Fruit fly (Drosophila melanogaster): ENCODE results near the gene CG34177.

Gene CG34177

DNA sequence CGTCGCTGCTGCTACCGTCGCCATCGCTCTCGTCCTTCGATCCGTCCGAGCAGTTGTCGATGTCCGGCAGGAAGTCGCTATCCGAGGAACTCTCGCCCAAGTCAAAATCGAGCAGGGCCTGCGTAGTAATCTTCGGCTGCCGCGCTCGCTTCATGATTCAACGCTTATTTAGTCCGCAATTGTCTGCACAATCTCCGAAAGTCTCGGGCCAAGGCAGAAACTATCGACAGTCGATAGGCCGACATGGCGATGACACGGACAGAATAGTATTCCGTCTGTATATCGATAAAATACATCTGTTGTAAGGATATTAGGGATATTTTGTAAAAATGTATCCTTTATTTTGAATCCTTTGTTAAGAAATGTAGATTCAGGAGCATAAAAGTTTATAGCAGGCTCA, 19.1 kb downstream of the CG34177 start, which contains the start of gene CG15439 (continued):
- TF ChIP-seq CG31365 (tag; optimal IDR thresholded peaks at IDR 0.05) (no peak), CG12299 (tag; optimal IDR thresholded peaks at IDR 0.05) (no peak), Adf1 (GFP tag; IDR thresholded peaks at IDR 0.05) (no peak), Asciz (GFP tag; optimal IDR thresholded peaks at IDR 0.05) (no peak), p53 (GFP tag; optimal IDR thresholded peaks at IDR 0.05) (no peak), Spps (tag; optimal IDR thresholded peaks at IDR 0.05) (no peak), CG12769 (tag; optimal IDR thresholded peaks at IDR 0.05) (no peak), CG6791 (GFP tag; IDR thresholded peaks at IDR 0.05; ENCODE audit: partially characterized antibody) (peak; percentile 82), CG34376 (GFP tag; optimal IDR thresholded peaks at IDR 0.05) (no peak), CG4424 (GFP tag; optimal IDR thresholded peaks at IDR 0.05) (no peak), lola (GFP tag; optimal IDR thresholded peaks at IDR 0.05) (no peak)

DNA sequence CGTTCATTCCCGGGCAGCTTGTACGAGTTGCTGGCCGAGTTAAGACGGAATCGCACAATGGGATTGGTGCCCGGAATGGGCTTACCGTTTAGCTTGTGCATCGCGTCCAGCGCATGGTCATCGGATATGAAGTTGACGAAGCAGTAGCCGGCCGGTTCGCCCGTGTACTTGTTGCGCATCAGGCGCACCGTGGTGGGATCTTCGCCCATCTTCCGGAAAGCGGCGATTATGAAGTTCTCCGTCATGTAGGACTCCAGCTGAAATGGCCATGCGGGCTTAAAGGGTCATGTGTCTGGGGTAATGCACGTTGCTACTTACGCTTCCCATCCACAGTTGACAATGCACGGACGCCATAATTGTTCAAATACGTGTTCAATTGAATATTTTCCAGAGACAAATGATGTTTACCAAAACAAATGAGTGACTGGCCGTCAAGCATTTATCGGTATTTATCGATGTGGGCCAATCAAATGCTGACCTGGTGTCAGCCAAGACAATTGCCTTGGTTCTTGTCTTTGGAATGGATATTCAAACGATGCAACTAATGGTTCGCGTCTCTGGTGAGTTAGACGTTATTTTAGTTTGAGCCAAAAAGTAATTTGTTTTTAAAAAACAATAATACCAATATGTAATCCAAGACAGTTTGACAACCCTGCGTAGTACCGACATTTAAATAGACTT, 20.4 kb downstream of the CG34177 start, which contains the start of the genes Secp43 and ND-B8:
Secp43 (minus strand) TSS at position 445 of the 681 bp plus-strand sequence.
ND-B8 (plus strand) TSS at position 618 of the 681 bp plus-strand sequence.
- TF ChIP-seq ham (GFP tag; IDR thresholded peaks at IDR 0.05), result no peak
- TF ChIP-seq hth (optimal IDR thresholded peaks at IDR 0.05), result no peak
- TF ChIP-seq CG4424 (GFP tag; optimal IDR thresholded peaks at IDR 0.05), result no peak
- TF ChIP-seq vnd (GFP tag; IDR thresholded peaks at IDR 0.05; ENCODE audit: partially characterized antibody), result peak; percentile 59
- no peak for TF ChIP-seq CG17328 (GFP tag; IDR thresholded peaks at IDR 0.05)
- no peak for TF ChIP-seq CG15011 (GFP tag; optimal IDR thresholded peaks at IDR 0.05)
- TF ChIP-seq crol (GFP tag; IDR thresholded peaks at IDR 0.05), result no peak
- no peak for TF ChIP-seq unpg (GFP tag; optimal IDR thresholded peaks at IDR 0.05)
- peak; percentile 82 for TF ChIP-seq Sry-δ (GFP tag; optimal IDR thresholded peaks at IDR 0.05)
- no peak for TF ChIP-seq ash1 (GFP tag; optimal IDR thresholded peaks at IDR 0.05)
- no peak for TF ChIP-seq Ptx1 (GFP tag; IDR thresholded peaks at IDR 0.05)
- TF ChIP-seq CG10321 (GFP tag; IDR thresholded peaks at IDR 0.05), result no peak
- TF ChIP-seq CG6683 (GFP tag; optimal IDR thresholded peaks at IDR 0.05), result no peak
- TF ChIP-seq C15 (GFP tag; IDR thresholded peaks at IDR 0.05), result no peak
- TF ChIP-seq slp2 (GFP tag; optimal IDR thresholded peaks at IDR 0.05), result no peak
- no peak for TF ChIP-seq sr (GFP tag; IDR thresholded peaks at IDR 0.05)
- TF ChIP-seq Lhr (GFP tag; optimal IDR thresholded peaks at IDR 0.05), result peak; percentile 70
- TF ChIP-seq YL-1 (GFP tag; optimal IDR thresholded peaks at IDR 0.05), result peak; percentile 41
- peak; percentile 75 for TF ChIP-seq Hmr (GFP tag; optimal IDR thresholded peaks at IDR 0.05)
- TF ChIP-seq toy (GFP tag; IDR thresholded peaks at IDR 0.05), result no peak
- peak; percentile 4 for TF ChIP-seq ewg (GFP tag; optimal IDR thresholded peaks at IDR 0.05)
- no peak for TF ChIP-seq CG13296 (GFP tag; optimal IDR thresholded peaks at IDR 0.05)
- no peak for TF ChIP-seq Awh (GFP tag; IDR thresholded peaks at IDR 0.05)
- TF ChIP-seq CG10979 (tag; optimal IDR thresholded peaks at IDR 0.05), result no peak
- TF ChIP-seq CG34376 (GFP tag; optimal IDR thresholded peaks at IDR 0.05), result peak; percentile 82
- TF ChIP-seq CG17829 (tag; optimal IDR thresholded peaks at IDR 0.05), result peak; percentile 15
- peak; percentile 69 for TF ChIP-seq CG12659 (GFP tag; optimal IDR thresholded peaks at IDR 0.05)
- no peak for TF ChIP-seq CG14441 (GFP tag; IDR thresholded peaks at IDR 0.05)
- TF ChIP-seq ftz-f1 (GFP tag; optimal IDR thresholded peaks at IDR 0.05), result peak; percentile 26
- TF ChIP-seq sens-2 (GFP tag; IDR thresholded peaks at IDR 0.05), result no peak
- TF ChIP-seq gem (tag; optimal IDR thresholded peaks at IDR 0.05), result no peak
- peak; percentile 45 for TF ChIP-seq Abd-B (GFP tag; optimal IDR thresholded peaks at IDR 0.05)
- TF ChIP-seq CG9215 (GFP tag; IDR thresholded peaks at IDR 0.05), result no peak
- TF ChIP-seq CG13123 (GFP tag; optimal IDR thresholded peaks at IDR 0.05), result no peak
- peak; percentile 72 for TF ChIP-seq gfzf (GFP tag; optimal IDR thresholded peaks at IDR 0.05)
- no peak for TF ChIP-seq CG1602 (GFP tag; optimal IDR thresholded peaks at IDR 0.05)
- TF ChIP-seq Camta (GFP tag; optimal IDR thresholded peaks at IDR 0.05), result no peak
- peak; percentile 78 for TF ChIP-seq unc-4 (GFP tag; IDR thresholded peaks at IDR 0.05; ENCODE audit: partially characterized antibody)
- TF ChIP-seq CG3163 (GFP tag; optimal IDR thresholded peaks at IDR 0.05), result no peak
- TF ChIP-seq CG43689 (GFP tag; IDR thresholded peaks at IDR 0.05), result no peak

All from whole organism, embryonic.